Fruit fly (Drosophila melanogaster) whole organism, embryonic: Measurements from ENCODE around the gene bma.

Experiments used
- Ada2b ChIP-seq: fragments of 200-800 bp; sonication (Bioruptor generic); IDR thresholded peaks from 2 replicates; pipeline ENCODE4 v1.3.6; 2022; ENCODE audit warnings: missing biosample characterization, missing genetic modification characterization
- Antp ChIP-seq: fragments of 200-800 bp; sonication (Bioruptor generic); optimal IDR thresholded peaks from 3 replicates; lab custom pipeline; 2016; ENCODE audit warnings: missing biosample characterization, missing genetic modification characterization
- Atf6 ChIP-seq: fragments of 200-800 bp; sonication (Bioruptor generic); IDR thresholded peaks from 2 replicates; pipeline ENCODE4 v1.3.6; 2022; ENCODE audit warnings: missing biosample characterization, missing genetic modification characterization
- B-H1 ChIP-seq: fragments of 200-800 bp; sonication (Bioruptor generic); IDR thresholded peaks from 3 replicates; pipeline ENCODE4 v1.3.6; 2022; ENCODE audit warnings: missing biosample characterization, missing genetic modification characterization
- CG10147 ChIP-seq: fragments of 200-800 bp; sonication (Bioruptor generic); optimal IDR thresholded peaks from 2 replicates; lab custom pipeline; 2019; ENCODE audit warnings: missing biosample characterization, mild to moderate bottlenecking, missing genetic modification characterization, moderate library complexity
- CG1024 ChIP-seq: fragments of 200-800 bp; sonication (Bioruptor generic); IDR thresholded peaks from 2 replicates; pipeline ENCODE4 v1.3.6; 2022; ENCODE audit warnings: missing biosample characterization, missing genetic modification characterization
- CG11504 ChIP-seq: fragments of 200-800 bp; sonication (Bioruptor generic); optimal IDR thresholded peaks from 3 replicates; lab custom pipeline; 2019; ENCODE audit warnings: missing biosample characterization, mild to moderate bottlenecking, missing genetic modification characterization, moderate library complexity
- CG11560 ChIP-seq: fragments of 200-800 bp; sonication (Bioruptor generic); IDR thresholded peaks from 3 replicates; pipeline ENCODE4 v1.3.6; 2022; ENCODE audit warnings: missing biosample characterization, missing genetic modification characterization
- CG12744 ChIP-seq: fragments of 200-800 bp; sonication (Bioruptor generic); optimal IDR thresholded peaks from 2 replicates; lab custom pipeline; 2016; ENCODE audit warnings: missing biosample characterization, missing genetic modification characterization
- CG17328 ChIP-seq: fragments of 200-800 bp; sonication (Bioruptor generic); IDR thresholded peaks from 2 replicates; pipeline ENCODE4 v1.3.6; 2022; ENCODE audit warnings: missing biosample characterization, missing genetic modification characterization
- CG17829 ChIP-seq: fragments of 200-800 bp; optimal IDR thresholded peaks from 2 replicates; lab custom pipeline; 2019; ENCODE audit warnings: missing biosample characterization, mild to moderate bottlenecking, missing genetic modification characterization, moderate library complexity
- CG18011 ChIP-seq: fragments of 200-800 bp; sonication (Bioruptor generic); optimal IDR thresholded peaks from 2 replicates; lab custom pipeline; 2017; ENCODE audit warnings: missing biosample characterization, missing genetic modification characterization, mild to moderate bottlenecking, moderate library complexity, missing genotype
- CG2678 ChIP-seq: fragments of 200-800 bp; sonication (Bioruptor generic); optimal IDR thresholded peaks from 3 replicates; lab custom pipeline; 2019; ENCODE audit warnings: missing biosample characterization, mild to moderate bottlenecking, missing genetic modification characterization, moderate library complexity
- CG32532 ChIP-seq: fragments of 200-800 bp; sonication (Bioruptor generic); IDR thresholded peaks from 2 replicates; pipeline ENCODE4 v1.3.6; 2022; ENCODE audit warnings: missing biosample characterization, missing genetic modification characterization
- CG42726 ChIP-seq: fragments of 200-800 bp; sonication (Bioruptor generic); IDR thresholded peaks from 2 replicates; pipeline ENCODE4 v1.3.6; 2022; ENCODE audit warnings: missing biosample characterization, missing genetic modification characterization; ENCODE audit not compliant: partially characterized antibody
- CG8765 ChIP-seq: fragments of 200-800 bp; sonication (Bioruptor generic); IDR thresholded peaks from 2 replicates; pipeline ENCODE4 v1.3.6; 2022; ENCODE audit warnings: missing biosample characterization, missing genetic modification characterization
- CG9876 ChIP-seq: fragments of 200-800 bp; sonication (Bioruptor generic); optimal IDR thresholded peaks from 2 replicates; lab custom pipeline; 2016; ENCODE audit warnings: missing biosample characterization, missing genetic modification characterization
- CHES-1-like ChIP-seq: fragments of 200-800 bp; sonication (Bioruptor generic); optimal IDR thresholded peaks from 2 replicates; lab custom pipeline; 2016; ENCODE audit warnings: missing biosample characterization, missing genetic modification characterization
- CkIIα-i1 ChIP-seq: fragments of 200-800 bp; sonication (Bioruptor generic); IDR thresholded peaks from 2 replicates; pipeline ENCODE4 v1.3.6; 2022; ENCODE audit warnings: missing biosample characterization, missing genetic modification characterization
- Dbx ChIP-seq: fragments of 200-800 bp; sonication (Bioruptor generic); IDR thresholded peaks from 3 replicates; pipeline ENCODE4 v1.3.6; 2022; ENCODE audit warnings: missing biosample characterization, missing genetic modification characterization
- E2f1 ChIP-seq: fragments of 200-800 bp; sonication (Bioruptor generic); IDR thresholded peaks from 2 replicates; pipeline ENCODE4 v1.3.6; 2022; ENCODE audit warnings: missing biosample characterization, missing genetic modification characterization
- H15 ChIP-seq: fragments of 200-800 bp; sonication (Bioruptor generic); IDR thresholded peaks from 3 replicates; pipeline ENCODE4 v1.3.6; 2022; ENCODE audit warnings: missing biosample characterization, missing genetic modification characterization
- Hmr ChIP-seq: fragments of 200-800 bp; sonication (Bioruptor generic); optimal IDR thresholded peaks from 3 replicates; lab custom pipeline; 2017; ENCODE audit warnings: mild to moderate bottlenecking, missing biosample characterization, missing genetic modification reagents, missing genetic modification characterization
- Hmx ChIP-seq: fragments of 200-800 bp; sonication (Bioruptor generic); optimal IDR thresholded peaks from 2 replicates; lab custom pipeline; 2016; ENCODE audit warnings: missing biosample characterization, missing genetic modification characterization
- Hsf ChIP-seq: fragments of 200-800 bp; sonication (Bioruptor generic); optimal IDR thresholded peaks from 3 replicates; lab custom pipeline; 2016; ENCODE audit warnings: missing biosample characterization, missing genetic modification characterization
- MBD-R2 ChIP-seq: fragments of 200-800 bp; sonication (Bioruptor generic); IDR thresholded peaks from 2 replicates; pipeline ENCODE4 v1.3.6; 2022; ENCODE audit warnings: missing biosample characterization, missing genetic modification characterization
- Myb ChIP-seq: fragments of 200-800 bp; sonication (Bioruptor generic); optimal IDR thresholded peaks from 2 replicates; lab custom pipeline; 2016; ENCODE audit warnings: missing biosample characterization, missing genetic modification characterization
- NK7.1 ChIP-seq: fragments of 200-800 bp; sonication (Bioruptor generic); optimal IDR thresholded peaks from 3 replicates; lab custom pipeline; 2016; ENCODE audit warnings: missing biosample characterization, missing genetic modification characterization
- Ptx1 ChIP-seq: fragments of 200-800 bp; sonication (Bioruptor generic); IDR thresholded peaks from 2 replicates; pipeline ENCODE4 v1.3.6; 2022; ENCODE audit warnings: missing biosample characterization, missing genetic modification characterization
- Rfx ChIP-seq: fragments of 200-800 bp; sonication (Bioruptor generic); IDR thresholded peaks from 2 replicates; pipeline ENCODE4 v1.3.6; 2022; ENCODE audit warnings: missing biosample characterization, missing genetic modification characterization
- Sry-β ChIP-seq: fragments of 200-800 bp; sonication (Bioruptor generic); optimal IDR thresholded peaks from 2 replicates; lab custom pipeline; 2018; ENCODE audit warnings: missing biosample characterization, mild to moderate bottlenecking, missing genetic modification characterization, moderate library complexity
- Sry-δ ChIP-seq: fragments of 200-800 bp; sonication (Bioruptor generic); optimal IDR thresholded peaks from 2 replicates; lab custom pipeline; 2016; ENCODE audit warnings: missing biosample characterization, missing genetic modification characterization
- Vsx1 ChIP-seq: fragments of 200-800 bp; sonication (Bioruptor generic); optimal IDR thresholded peaks from 2 replicates; lab custom pipeline; 2017; ENCODE audit warnings: missing biosample characterization, mild to moderate bottlenecking, missing genetic modification characterization, missing genetic modification reagents
- ap ChIP-seq: fragments of 200-800 bp; sonication (Bioruptor generic); IDR thresholded peaks from 2 replicates; pipeline ENCODE4 v1.3.6; 2022; ENCODE audit warnings: missing biosample characterization, missing genetic modification characterization
- ato ChIP-seq: fragments of 200-800 bp; sonication (Bioruptor generic); IDR thresholded peaks from 2 replicates; pipeline ENCODE4 v1.3.6; 2022; ENCODE audit warnings: missing biosample characterization, missing genetic modification characterization; ENCODE audit not compliant: partially characterized antibody
- dmrt11E ChIP-seq: fragments of 200-800 bp; sonication (Bioruptor generic); optimal IDR thresholded peaks from 3 replicates; lab custom pipeline; 2018; ENCODE audit warnings: missing biosample characterization, mild to moderate bottlenecking, missing genetic modification characterization, moderate library complexity
- ewg ChIP-seq: fragments of 200-800 bp; sonication (Bioruptor generic); optimal IDR thresholded peaks from 3 replicates; lab custom pipeline; 2017; ENCODE audit warnings: mild to moderate bottlenecking, missing biosample characterization, missing genetic modification reagents, missing genetic modification characterization
- gce ChIP-seq: fragments of 200-800 bp; sonication (Bioruptor generic); IDR thresholded peaks from 3 replicates; pipeline ENCODE4 v1.3.6; 2022; ENCODE audit warnings: missing biosample characterization, missing genetic modification characterization
- onecut ChIP-seq: fragments of 200-800 bp; sonication (Bioruptor generic); IDR thresholded peaks from 2 replicates; pipeline ENCODE4 v1.3.6; 2022; ENCODE audit warnings: missing biosample characterization, missing genetic modification characterization
- p53 ChIP-seq: fragments of 200-800 bp; sonication (Bioruptor generic); optimal IDR thresholded peaks from 2 replicates; lab custom pipeline; 2016; ENCODE audit warnings: missing biosample characterization, missing genetic modification characterization
- pan ChIP-seq, 4 experiments: fragments of >200 bp in 3 of 4; fragments of 200-800 bp in 1 of 4; sonication (Bioruptor generic) in 1 of 4; optimal IDR thresholded peaks in 3 of 4; IDR thresholded peaks in 1 of 4; 2 replicates each; pipeline versions ENCODE4 v1.3.6 to Lab custom; 2017 to 2022; ENCODE audit warnings: missing biosample characterization in 2 of 4, missing genetic modification characterization in 2 of 4, mixed read lengths in 1 of 4
- repo ChIP-seq: fragments of 200-800 bp; sonication (Bioruptor generic); optimal IDR thresholded peaks from 2 replicates; lab custom pipeline; 2016; ENCODE audit warnings: missing biosample characterization, missing genetic modification characterization
- run ChIP-seq: fragments of 200-800 bp; sonication (Bioruptor generic); optimal IDR thresholded peaks from 3 replicates; lab custom pipeline; 2018; ENCODE audit warnings: missing biosample characterization, mild to moderate bottlenecking, missing genetic modification characterization
- salm ChIP-seq: fragments of 200-800 bp; sonication (Bioruptor generic); optimal IDR thresholded peaks from 2 replicates; lab custom pipeline; 2018; ENCODE audit warnings: missing biosample characterization, mild to moderate bottlenecking, missing genetic modification characterization
- sisA ChIP-seq: fragments of 200-800 bp; sonication (Bioruptor generic); IDR thresholded peaks from 2 replicates; pipeline ENCODE4 v1.3.6; 2022; ENCODE audit warnings: missing biosample characterization, missing genetic modification characterization
- sna ChIP-seq: fragments of 200-800 bp; sonication (Bioruptor generic); IDR thresholded peaks from 2 replicates; pipeline ENCODE4 v1.3.6; 2022; ENCODE audit warnings: missing biosample characterization, missing genetic modification characterization; ENCODE audit not compliant: partially characterized antibody
- sob ChIP-seq: fragments of 200-800 bp; sonication (Bioruptor generic); IDR thresholded peaks from 2 replicates; pipeline ENCODE4 v1.3.6; 2022; ENCODE audit warnings: missing biosample characterization, missing genetic modification characterization
- ssp ChIP-seq: fragments of 200-800 bp; sonication (Bioruptor generic); IDR thresholded peaks from 2 replicates; pipeline ENCODE4 v1.3.6; 2022; ENCODE audit warnings: missing biosample characterization, missing genetic modification characterization
- tio ChIP-seq: fragments of 200-800 bp; sonication (Bioruptor generic); optimal IDR thresholded peaks from 2 replicates; lab custom pipeline; 2017; ENCODE audit warnings: missing biosample characterization, missing genetic modification characterization, inconsistent platforms
- tup ChIP-seq: fragments of 200-800 bp; sonication (Bioruptor generic); optimal IDR thresholded peaks from 2 replicates; lab custom pipeline; 2016; ENCODE audit warnings: missing biosample characterization, mild to moderate bottlenecking, missing genetic modification characterization, moderate library complexity
- yki ChIP-seq: fragments of >200 bp; optimal IDR thresholded peaks from 3 replicates; lab custom pipeline; 2018
- zen ChIP-seq: fragments of 200-800 bp; sonication (Bioruptor generic); optimal IDR thresholded peaks from 3 replicates; lab custom pipeline; 2018; ENCODE audit warnings: missing biosample characterization, mild to moderate bottlenecking, missing genetic modification characterization, moderate library complexity

Gene bma

DNA sequence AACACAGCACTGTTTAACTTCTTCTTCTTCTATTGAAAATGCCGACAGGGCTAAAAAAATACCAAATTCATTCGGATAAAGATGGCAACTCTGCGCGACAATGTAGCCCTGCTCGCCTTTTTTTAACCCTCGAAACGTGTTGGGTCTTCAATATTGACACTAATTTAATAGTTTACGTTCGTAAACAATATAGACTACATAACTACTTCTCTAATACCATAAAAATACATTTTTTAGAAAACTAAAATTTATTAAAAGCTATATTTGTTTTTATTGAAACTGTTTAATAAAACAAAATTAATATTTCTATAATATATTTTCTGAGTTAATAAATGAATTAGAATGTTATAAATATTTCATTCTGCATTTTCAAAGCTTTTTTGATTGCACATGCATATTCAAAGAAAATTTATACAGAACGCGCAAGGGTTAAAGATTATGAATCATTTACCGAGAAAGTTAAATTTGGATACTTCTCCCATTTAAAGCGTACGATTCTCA is 19.2 kb upstream of the bma start, which contains the start of the genes Taf2 and CalpB (continued):
- peak; percentile 55 for TF ChIP-seq CHES-1-like (GFP tag; lab: Kevin White, UChicago)
- no peak for TF ChIP-seq tup (GFP tag; lab: Kevin White, UChicago)
- peak; percentile 85 for TF ChIP-seq Rfx (GFP tag; lab: Robert Waterston, UW)
- TF ChIP-seq ap (GFP tag; lab: Robert Waterston, UW): peak; percentile 53
- TF ChIP-seq E2f1 (GFP tag; lab: Robert Waterston, UW): peak; percentile 81
- no peak for TF ChIP-seq Vsx1
- peak; percentile 46 for TF ChIP-seq Sry-δ (GFP tag; lab: Kevin White, UChicago)
- peak; percentile 73; the same call in 1 of the 2 replicates for TF ChIP-seq CG17328 (GFP tag; lab: Robert Waterston, UW)
- peak; percentile 75; the same call in 2 of the 3 replicates for TF ChIP-seq Dbx
- peak; percentile 72; the same call in 1 of the 2 replicates for TF ChIP-seq CG1024
- TF ChIP-seq CG11504 (tag; lab: Kevin White, UChicago): peak; percentile 96
- TF ChIP-seq zen (tag; lab: Kevin White, UChicago): peak; percentile 81
- TF ChIP-seq Ptx1 (GFP tag; lab: Robert Waterston, UW): peak; percentile 91
- TF ChIP-seq ewg (GFP tag; lab: Kevin White, UChicago): peak; percentile 61
- TF ChIP-seq B-H1 (GFP tag; lab: Robert Waterston, UW): peak; percentile 54
- TF ChIP-seq H15 (GFP tag; lab: Robert Waterston, UW): peak; percentile 49; the same call in 2 of the 3 replicates
- TF ChIP-seq run (tag; lab: Kevin White, UChicago): peak; percentile 86
- TF ChIP-seq pan (optimal IDR thresholded peaks at IDR 0.05; lab: Kevin White, UChicago): no peak
- peak in 1 of 2 experiments; percentile 77 for TF ChIP-seq pan (GFP tag; optimal IDR thresholded peaks at IDR 0.05 in 1 of 2, IDR thresholded peaks at IDR 0.05 in 1 of 2)
- TF ChIP-seq NK7.1 (GFP tag; lab: Kevin White, UChicago): no peak
- peak; percentile 18 for TF ChIP-seq Antp (GFP tag; lab: Kevin White, UChicago)
- peak; percentile 63 for TF ChIP-seq onecut (GFP tag; lab: Robert Waterston, UW)
- no peak for TF ChIP-seq CG18011 (GFP tag; lab: Kevin White, UChicago)
- TF ChIP-seq CG42726 (GFP tag; lab: Robert Waterston, UW): no peak
- TF ChIP-seq Hsf (GFP tag; lab: Kevin White, UChicago): peak; percentile 61
- TF ChIP-seq Atf6 (GFP tag; lab: Robert Waterston, UW): peak; percentile 82
- peak; percentile 57; the same call in 2 of the 3 replicates for TF ChIP-seq gce
- TF ChIP-seq Sry-β (GFP tag; lab: Kevin White, UChicago): peak; percentile 12
- peak; percentile 69 for TF ChIP-seq sisA (GFP tag; lab: Robert Waterston, UW)
- peak; percentile 87 for TF ChIP-seq CG32532 (GFP tag; lab: Robert Waterston, UW)
- no peak for TF ChIP-seq Hmx (GFP tag; lab: Kevin White, UChicago)
- TF ChIP-seq CkIIα-i1: no peak
- TF ChIP-seq CG17829: peak; percentile 94
- TF ChIP-seq sob (GFP tag; lab: Robert Waterston, UW): peak; percentile 60
- peak; percentile 81 for TF ChIP-seq salm (tag; lab: Kevin White, UChicago)
- no peak for TF ChIP-seq tio (GFP tag; lab: Kevin White, UChicago)
- no peak for TF ChIP-seq repo (GFP tag; lab: Kevin White, UChicago)
- TF ChIP-seq ato (GFP tag; lab: Robert Waterston, UW): no peak
- TF ChIP-seq ssp (GFP tag; lab: Robert Waterston, UW): peak; percentile 73
- TF ChIP-seq CG9876 (GFP tag; lab: Kevin White, UChicago): peak; percentile 16

DNA sequence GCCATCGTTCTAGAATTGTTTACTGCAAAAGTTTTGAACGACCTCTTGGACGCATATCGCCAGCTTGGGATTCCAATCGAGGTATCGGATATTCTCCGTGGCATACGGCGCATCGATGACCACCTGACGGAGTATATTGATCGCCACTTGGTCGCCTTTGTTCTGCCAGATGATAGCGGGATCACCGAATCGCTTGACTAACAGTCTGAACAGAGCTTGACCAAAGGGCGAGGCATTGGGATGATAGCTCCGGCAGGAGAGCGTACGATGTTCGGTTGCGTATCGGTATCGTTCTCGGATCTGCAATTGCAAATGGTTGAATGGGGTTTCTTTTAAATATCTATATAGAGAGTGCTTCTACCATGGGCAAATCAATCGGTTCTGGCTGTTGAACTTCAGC is 13.9 kb upstream of the bma start:
- TF ChIP-seq dmrt11E (tag; lab: Kevin White, UChicago) (no peak), Myb (GFP tag; lab: Kevin White, UChicago) (no peak), Hmr (no peak), p53 (GFP tag; lab: Kevin White, UChicago) (no peak), sna (GFP tag; lab: Robert Waterston, UW) (no peak), CG8765 (no peak), MBD-R2 (GFP tag; lab: Robert Waterston, UW) (no peak), CG2678 (tag; lab: Kevin White, UChicago) (no peak), CG12744 (no peak), CG11560 (tag; lab: Robert Waterston, UW) (no peak), yki (no peak), Ada2b (no peak), CG10147 (no peak), CHES-1-like (GFP tag; lab: Kevin White, UChicago) (no peak)
